Fruit fly (Drosophila melanogaster) Kc167 (cell line): ENCODE measurements around the gene CG4080.

ENCODE experiments used
- Myc ChIP-seq: fragments of >200 bp; optimal IDR thresholded peaks from 2 replicates; lab custom pipeline; 2017; ENCODE audit warnings: missing external identifiers
- h ChIP-seq: fragments of >200 bp; optimal IDR thresholded peaks from 3 replicates; lab custom pipeline; 2018; ENCODE audit warnings: missing external identifiers
- insv ChIP-seq: fragments of >200 bp; optimal IDR thresholded peaks from 3 replicates; lab custom pipeline; 2018; ENCODE audit warnings: missing external identifiers
- psq ChIP-seq: fragments of >200 bp; optimal IDR thresholded peaks from 2 replicates; lab custom pipeline; 2017; ENCODE audit warnings: missing external identifiers
- ttk ChIP-seq: sonication (Bioruptor generic); optimal IDR thresholded peaks from 2 replicates; lab custom pipeline; 2017; ENCODE audit warnings: missing external identifiers

dm6 chr3L:9339021-9339420 lies 60.0 kb downstream of the CG4080 start:
- TF ChIP-seq Myc (lab: Kevin White, UChicago) (no peak), ttk (lab: Kevin White, UChicago) (no peak), h (lab: Kevin White, UChicago) (no peak), insv (no peak), psq (lab: Kevin White, UChicago) (no peak)
